Worm (Caenorhabditis elegans) whole organism, L3 larva: ENCODE measurements around the gene ify-1.

Experiments
- ama-1 ChIP-seq: fragments of 150-350 bp; optimal IDR thresholded peaks from 2 replicates; lab custom pipeline; 2018
- elt-1 ChIP-seq: fragments of 150-350 bp; optimal IDR thresholded peaks from 2 replicates; lab custom pipeline; 2014; ENCODE audit warnings: missing biosample characterization, missing genetic modification characterization
- elt-3 ChIP-seq, 3 experiments: fragments of 150-350 bp in 1 of 3; sonication (generic microtip) in 2 of 3; optimal IDR thresholded peaks; 2 replicates in 2 of 3; 4 replicates in 1 of 3; lab custom pipeline; 2014 to 2017; ENCODE audit warnings: missing biosample characterization in 3 of 3, missing genetic modification characterization in 3 of 3
- fkh-10 ChIP-seq: sonication (generic microtip); optimal IDR thresholded peaks from 2 replicates; lab custom pipeline; 2017; ENCODE audit warnings: missing biosample characterization, missing genetic modification reagents, missing genetic modification characterization
- lin-39 ChIP-seq: fragments of 150-350 bp; optimal IDR thresholded peaks from 2 replicates; lab custom pipeline; 2018; ENCODE audit warnings: missing biosample characterization, missing genetic modification reagents, missing genetic modification characterization
- nhr-237 ChIP-seq: fragments of 150-350 bp; optimal IDR thresholded peaks from 2 replicates; lab custom pipeline; 2014; ENCODE audit warnings: missing biosample characterization, missing genetic modification characterization
- nhr-43 ChIP-seq: sonication (generic microtip); optimal IDR thresholded peaks from 2 replicates; lab custom pipeline; 2016; ENCODE audit warnings: mild to moderate bottlenecking, missing genetic modification characterization, missing compliant biosample characterization; ENCODE audit not compliant: poor library complexity, severe bottlenecking
- nhr-76 ChIP-seq: fragments of 150-350 bp; sonication (generic microtip); optimal IDR thresholded peaks from 5 replicates; lab custom pipeline; 2014; ENCODE audit warnings: missing biosample characterization, missing genetic modification characterization
- nhr-77 ChIP-seq: fragments of 150-350 bp; optimal IDR thresholded peaks from 2 replicates; lab custom pipeline; 2014; ENCODE audit warnings: missing biosample characterization, missing genetic modification characterization
- pqm-1 ChIP-seq: fragments of 150-350 bp; optimal IDR thresholded peaks from 2 replicates; lab custom pipeline; 2017; ENCODE audit warnings: missing biosample characterization, missing genetic modification characterization, inconsistent platforms
- skn-1 ChIP-seq: fragments of 150-350 bp; optimal IDR thresholded peaks from 2 replicates; lab custom pipeline; 2014; ENCODE audit warnings: missing biosample characterization, missing genetic modification characterization
- zag-1 ChIP-seq: fragments of 150-350 bp; optimal IDR thresholded peaks from 2 replicates; lab custom pipeline; 2014; ENCODE audit warnings: missing biosample characterization, missing genetic modification characterization

DNA sequence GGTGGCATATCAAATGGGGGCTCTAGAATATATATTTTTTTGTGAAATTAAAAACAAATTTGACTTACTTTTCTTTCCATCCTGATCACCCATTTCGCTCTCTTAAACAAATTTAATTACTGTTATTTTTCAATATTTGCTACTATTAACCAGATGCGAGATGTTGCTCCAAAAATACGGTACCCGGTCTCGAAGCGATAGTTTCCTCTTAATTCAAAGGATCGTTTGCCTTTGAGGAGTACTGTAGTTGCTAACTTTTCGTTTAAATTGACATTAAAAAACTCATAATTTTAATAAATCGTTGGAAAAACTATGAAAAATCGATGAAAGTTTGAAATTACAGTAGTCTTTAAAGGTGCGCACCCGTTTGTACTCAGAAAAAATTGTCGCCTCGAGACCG lies 28.4 kb upstream of the ify-1 start, which contains the start of gene C04G6.4:
- TF ChIP-seq elt-3 (tag; optimal IDR thresholded peaks at IDR 0.05; lab: Kevin White, UChicago) (no peak), nhr-77 (tag; lab: Kevin White, UChicago) (no peak), lin-39 (tag; lab: Kevin White, UChicago) (no peak), nhr-237 (no peak), elt-1 (tag; lab: Kevin White, UChicago) (no peak), nhr-43 (no peak), fkh-10 (GFP tag; lab: Kevin White, UChicago) (no peak), nhr-76 (no peak), zag-1 (no peak), skn-1 (tag; lab: Kevin White, UChicago) (no peak), pqm-1 (tag; lab: Kevin White, UChicago) (no peak), ama-1 (lab: Kevin White, UChicago) (no peak)
